Fruit fly (Drosophila melanogaster): ENCODE data around the gene Tango10.

Gene Tango10

DNA sequence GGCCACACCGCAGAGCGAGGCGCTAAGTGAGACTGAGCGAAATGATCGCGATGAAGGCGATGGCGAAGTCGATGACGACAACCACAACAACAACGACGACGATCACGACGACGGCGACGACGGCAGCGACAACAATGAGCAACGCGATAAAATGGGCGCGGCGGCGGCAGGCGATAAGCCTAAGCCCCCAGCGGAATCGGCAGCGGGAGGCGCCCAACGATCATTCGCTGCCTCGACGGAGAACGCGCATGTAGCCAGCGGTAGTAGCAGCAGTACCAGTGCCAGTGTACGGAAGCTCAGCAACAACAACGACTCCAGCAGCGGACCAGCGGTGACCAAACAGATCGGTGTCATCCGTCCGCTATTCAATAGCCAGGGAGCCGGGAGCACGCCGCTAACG is 36.6 kb upstream of the Tango10 start (continued):
- TF ChIP-seq CG9932 (GFP tag; IDR thresholded peaks at IDR 0.05) (0 out of 2 replicates have a peak, but pooled peaks have one; percentile 17), Spps (tag; optimal IDR thresholded peaks at IDR 0.05) (no peak), CG4282 (GFP tag; optimal IDR thresholded peaks at IDR 0.05) (no peak), CG10565 (GFP tag; optimal IDR thresholded peaks at IDR 0.05) (no peak), CG8478 (optimal IDR thresholded peaks at IDR 0.05) (no peak), ac (GFP tag; optimal IDR thresholded peaks at IDR 0.05) (no peak), onecut (GFP tag; IDR thresholded peaks at IDR 0.05) (no peak), CG12769 (tag; optimal IDR thresholded peaks at IDR 0.05) (peak; percentile 12), Dp (GFP tag; optimal IDR thresholded peaks at IDR 0.05) (no peak), CG12942 (GFP tag; optimal IDR thresholded peaks at IDR 0.05) (no peak), hb (GFP tag; IDR thresholded peaks at IDR 0.05; ENCODE audit: partially characterized antibody) (no peak), Xrp1 (GFP tag; IDR thresholded peaks at IDR 0.05) (no peak), Dll (GFP tag; IDR thresholded peaks at IDR 0.05; ENCODE audit: partially characterized antibody) (no peak), pros (GFP tag; optimal IDR thresholded peaks at IDR 0.05) (no peak), ind (GFP tag; optimal IDR thresholded peaks at IDR 0.05) (no peak), gcm2 (GFP tag; optimal IDR thresholded peaks at IDR 0.05) (no peak), Bdp1 (GFP tag; optimal IDR thresholded peaks at IDR 0.05) (no peak), maf-S (GFP tag; optimal IDR thresholded peaks at IDR 0.05) (no peak), scrt (GFP tag; optimal IDR thresholded peaks at IDR 0.05) (no peak), lab (GFP tag; optimal IDR thresholded peaks at IDR 0.05) (peak; percentile 59), bcd (GFP tag; optimal IDR thresholded peaks at IDR 0.05) (peak; percentile 11), CG17385 (GFP tag; optimal IDR thresholded peaks at IDR 0.05) (no peak), H2.0 (GFP tag; IDR thresholded peaks at IDR 0.05) (no peak), CG30431 (GFP tag; optimal IDR thresholded peaks at IDR 0.05) (no peak), Neu2 (GFP tag; optimal IDR thresholded peaks at IDR 0.05; ENCODE audit: borderline replicate concordance) (no peak), CG32767 (GFP tag; IDR thresholded peaks at IDR 0.05) (no peak), lov (optimal IDR thresholded peaks at IDR 0.05) (no peak), lov (GFP tag; IDR thresholded peaks at IDR 0.05) (no peak), Pdp1 (GFP tag; optimal IDR thresholded peaks at IDR 0.05) (no peak), insv (GFP tag; optimal IDR thresholded peaks at IDR 0.05) (no peak), NK7.1 (GFP tag; optimal IDR thresholded peaks at IDR 0.05) (no peak), Jarid2 (GFP tag; optimal IDR thresholded peaks at IDR 0.05) (peak; percentile 17), CG2129 (GFP tag; IDR thresholded peaks at IDR 0.05; ENCODE audit: partially characterized antibody) (no peak), cato (GFP tag; optimal IDR thresholded peaks at IDR 0.05; ENCODE audit: borderline replicate concordance) (no peak), jing (GFP tag; optimal IDR thresholded peaks at IDR 0.05) (no peak), CG34224 (GFP tag; IDR thresholded peaks at IDR 0.05; ENCODE audit: partially characterized antibody) (no peak), Mes4 (GFP tag; optimal IDR thresholded peaks at IDR 0.05) (no peak), chm (GFP tag; IDR thresholded peaks at IDR 0.05) (peak; percentile 16; the same call in 1 of the 2 replicates), nerfin-2 (GFP tag; IDR thresholded peaks at IDR 0.05; ENCODE audit: partially characterized antibody) (no peak), Adf1 (GFP tag; IDR thresholded peaks at IDR 0.05) (peak; percentile 89), CG5245 (GFP tag; optimal IDR thresholded peaks at IDR 0.05) (no peak), kay (GFP tag; optimal IDR thresholded peaks at IDR 0.05) (no peak), CG32532 (GFP tag; IDR thresholded peaks at IDR 0.05) (no peak), HmgZ (tag; optimal IDR thresholded peaks at IDR 0.05) (peak; percentile 26), CG6689 (GFP tag; IDR thresholded peaks at IDR 0.05) (no peak), CG6175 (GFP tag; IDR thresholded peaks at IDR 0.05) (no peak), CG15514 (GFP tag; optimal IDR thresholded peaks at IDR 0.05) (peak; percentile 20), ken (GFP tag; IDR thresholded peaks at IDR 0.05) (no peak), bab2 (GFP tag; optimal IDR thresholded peaks at IDR 0.05) (no peak), rib (GFP tag; IDR thresholded peaks at IDR 0.05) (no peak), CG34376 (GFP tag; optimal IDR thresholded peaks at IDR 0.05) (peak; percentile 72), Hr39 (optimal IDR thresholded peaks at IDR 0.05) (no peak)
